Worm (Caenorhabditis elegans): ENCODE measurements around the gene mrg-1.

- TF ChIP-seq nhr-76 (tag; optimal IDR thresholded peaks at IDR 0.05) (no peak), nhr-237 (tag; optimal IDR thresholded peaks at IDR 0.05) (no peak), lsy-2 (tag; optimal IDR thresholded peaks at IDR 0.05) (no peak), nhr-12 (tag; optimal IDR thresholded peaks at IDR 0.05) (no peak), snpc-4 (tag; optimal IDR thresholded peaks at IDR 0.05) (no peak), blmp-1 (tag; optimal IDR thresholded peaks at IDR 0.05) (no peak), mep-1 (tag; optimal IDR thresholded peaks at IDR 0.05) (no peak), pha-4 (tag; optimal IDR thresholded peaks at IDR 0.05) (no peak), unc-62 (GFP tag; optimal IDR thresholded peaks at IDR 0.05) (no peak), flh-1 (GFP tag; optimal IDR thresholded peaks at IDR 0.05) (no peak), unc-39 (tag; optimal IDR thresholded peaks at IDR 0.05) (no peak), ces-1 (GFP tag; optimal IDR thresholded peaks at IDR 0.05) (no peak), hlh-1 (tag; optimal IDR thresholded peaks at IDR 0.05) (no peak)
Observed at ce11 chrIII:12842858-12843257, 31.6 kb downstream of the mrg-1 start.
